Worm (Caenorhabditis elegans) whole organism, young adult: ENCODE results near the gene col-129.

Experiments
- B0019.2 ChIP-seq: fragments of 200-800 bp; sonication (Bioruptor generic); conservative IDR thresholded peaks from 2 replicates; pipeline ENCODE4 v1.3.6; 2022; ENCODE audit warnings: missing genetic modification reagents, missing genetic modification characterization, missing compliant biosample characterization
- C17E4.6 ChIP-seq: fragments of 200-800 bp; sonication (Bioruptor generic); IDR thresholded peaks from 2 replicates; pipeline ENCODE4 v1.3.6; 2022; ENCODE audit warnings: missing genetic modification reagents, missing genetic modification characterization, missing compliant biosample characterization
- K11D2.4 ChIP-seq: fragments of 200-800 bp; sonication (Bioruptor generic); IDR thresholded peaks from 2 replicates; pipeline ENCODE4 v1.3.6; 2022; ENCODE audit warnings: missing genetic modification reagents, missing genetic modification characterization, missing compliant biosample characterization
- akir-1 ChIP-seq: fragments of 200-800 bp; sonication (Bioruptor generic); optimal IDR thresholded peaks from 2 replicates; lab custom pipeline; 2018; ENCODE audit warnings: mild to moderate bottlenecking, missing genetic modification characterization, moderate library complexity, missing compliant biosample characterization
- ama-1 ChIP-seq, 3 experiments: fragments of 150-350 bp in 1 of 3; sonication (generic microtip) in 2 of 3; optimal IDR thresholded peaks; 2 replicates each; lab custom pipeline; 2014 to 2018; ENCODE audit warnings: missing biosample characterization in 2 of 3, missing genetic modification characterization in 2 of 3, missing genetic modification reagents in 2 of 3
- aptf-2 ChIP-seq: fragments of 200-800 bp; sonication (Bioruptor generic); conservative IDR thresholded peaks from 2 replicates; pipeline ENCODE4 v1.3.6; 2022; ENCODE audit warnings: missing genetic modification reagents, missing genetic modification characterization, missing compliant biosample characterization
- athp-1 ChIP-seq: sonication (generic microtip); optimal IDR thresholded peaks from 2 replicates; lab custom pipeline; 2017; ENCODE audit warnings: mild to moderate bottlenecking, missing genetic modification characterization, missing compliant biosample characterization
- hsf-1 ChIP-seq: fragments of 200-800 bp; sonication (Bioruptor generic); IDR thresholded peaks from 2 replicates; pipeline ENCODE4 v1.3.6; 2022; ENCODE audit warnings: missing genetic modification reagents, missing genetic modification characterization, missing compliant biosample characterization
- lin-35 ChIP-seq, 3 experiments: fragments of 150-350 bp in 2 of 3; sonication (generic microtip) in 1 of 3; optimal IDR thresholded peaks; 2 replicates each; lab custom pipeline; 2014 to 2018; ENCODE audit warnings: missing biosample characterization in 3 of 3, missing genetic modification characterization in 3 of 3, missing genetic modification reagents in 3 of 3
- nfya-1 ChIP-seq: sonication (generic microtip); optimal IDR thresholded peaks from 2 replicates; lab custom pipeline; 2017; ENCODE audit warnings: antibody characterized with exemption, missing compliant biosample characterization, missing genetic modification characterization, borderline replicate concordance; ENCODE audit not compliant: insufficient read depth
- nhr-120 ChIP-seq: fragments of 200-800 bp; sonication (Bioruptor generic); IDR thresholded peaks from 2 replicates; pipeline ENCODE4 v1.3.6; 2022; ENCODE audit warnings: missing genetic modification characterization, missing compliant biosample characterization
- tbx-9 ChIP-seq: sonication (generic microtip); optimal IDR thresholded peaks from 2 replicates; lab custom pipeline; 2016; ENCODE audit warnings: borderline replicate concordance, missing genetic modification characterization, inconsistent platforms, missing compliant biosample characterization
- unc-130 ChIP-seq: sonication (generic microtip); optimal IDR thresholded peaks from 2 replicates; lab custom pipeline; 2016; ENCODE audit warnings: missing genetic modification reagents, missing genetic modification characterization, missing compliant biosample characterization
- ztf-3 ChIP-seq: fragments of 200-800 bp; sonication (Bioruptor generic); optimal IDR thresholded peaks from 2 replicates; lab custom pipeline; 2018; ENCODE audit warnings: mild to moderate bottlenecking, missing genetic modification characterization, missing compliant biosample characterization

DNA sequence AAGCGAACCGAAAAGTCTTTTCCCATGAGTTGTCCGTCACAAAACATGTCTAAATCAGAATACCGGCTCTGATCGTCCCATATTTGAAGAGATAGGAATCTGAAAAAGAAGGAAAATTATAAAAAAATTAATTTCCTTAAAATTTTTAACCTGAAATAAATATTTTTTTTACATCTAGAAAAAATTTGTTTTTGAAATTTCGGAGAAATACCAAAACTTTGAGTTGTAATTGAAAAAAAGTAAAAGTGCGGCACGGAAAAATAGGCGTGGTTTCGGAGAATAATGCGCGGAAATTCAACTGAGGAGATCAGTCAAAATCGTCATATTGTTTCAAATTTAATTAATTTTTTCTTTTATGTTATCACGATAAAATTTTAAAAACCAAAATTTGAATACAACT, 20.7 kb downstream of the col-129 start, which contains the start of gene F11A10.6:
- TF ChIP-seq aptf-2 (GFP tag; lab: Robert Waterston, UW) (no peak), unc-130 (GFP tag; lab: Kevin White, UChicago) (no peak), ztf-3 (GFP tag; lab: Kevin White, UChicago) (no peak), nhr-120 (GFP tag; lab: Robert Waterston, UW) (no peak), lin-35 (GFP tag; optimal IDR thresholded peaks at IDR 0.05; lab: Kevin White, UChicago) (no peak), C17E4.6 (GFP tag; lab: Robert Waterston, UW) (no peak), ama-1 (optimal IDR thresholded peaks at IDR 0.05; lab: Kevin White, UChicago) (no peak), ama-1 (GFP tag; optimal IDR thresholded peaks at IDR 0.05; lab: Kevin White, UChicago) (no peak), nfya-1 (tag; lab: Kevin White, UChicago) (no peak), hsf-1 (GFP tag; lab: Robert Waterston, UW) (no peak), athp-1 (tag; lab: Kevin White, UChicago) (no peak), tbx-9 (tag; lab: Kevin White, UChicago) (no peak), B0019.2 (GFP tag; lab: Robert Waterston, UW) (no peak), K11D2.4 (GFP tag; lab: Robert Waterston, UW) (no peak), akir-1 (GFP tag; lab: Kevin White, UChicago) (no peak)
